Worm (Caenorhabditis elegans) whole organism, L3 larva: Measurements from ENCODE around the gene icln-1.

ENCODE experiments used
- ceh-16 ChIP-seq: sonication (generic microtip); optimal IDR thresholded peaks from 2 replicates; lab custom pipeline; 2017; ENCODE audit warnings: missing biosample characterization, missing genetic modification characterization
- ceh-82 ChIP-seq: fragments of 150-350 bp; optimal IDR thresholded peaks from 2 replicates; lab custom pipeline; 2014; ENCODE audit warnings: missing biosample characterization, missing genetic modification characterization
- fkh-10 ChIP-seq: sonication (generic microtip); optimal IDR thresholded peaks from 2 replicates; lab custom pipeline; 2017; ENCODE audit warnings: missing biosample characterization, missing genetic modification reagents, missing genetic modification characterization
- nfya-1 ChIP-seq: sonication (generic microtip); optimal IDR thresholded peaks from 2 replicates; lab custom pipeline; 2017; ENCODE audit warnings: missing genetic modification characterization, mild to moderate bottlenecking, missing compliant biosample characterization, antibody characterized with exemption, moderate library complexity; ENCODE audit not compliant: insufficient read depth
- snpc-4 ChIP-seq: fragments of 150-350 bp; optimal IDR thresholded peaks from 2 replicates; lab custom pipeline; 2014; ENCODE audit warnings: missing biosample characterization, missing genetic modification characterization
- unc-39 ChIP-seq: sonication (generic microtip); optimal IDR thresholded peaks from 4 replicates; lab custom pipeline; 2017; ENCODE audit warnings: missing biosample characterization, missing genetic modification characterization
- ztf-11 ChIP-seq: fragments of 150-350 bp; optimal IDR thresholded peaks from 2 replicates; lab custom pipeline; 2014; ENCODE audit warnings: missing biosample characterization, missing genetic modification characterization

- no peak for TF ChIP-seq unc-39 (tag; lab: Kevin White, UChicago)
- TF ChIP-seq ceh-16 (tag; lab: Kevin White, UChicago), result no peak
- no peak for TF ChIP-seq fkh-10 (GFP tag; lab: Kevin White, UChicago)
- TF ChIP-seq snpc-4, result no peak
- no peak for TF ChIP-seq nfya-1 (tag; lab: Kevin White, UChicago)
- no peak for TF ChIP-seq ztf-11 (tag; lab: Kevin White, UChicago)
- TF ChIP-seq ceh-82 (tag; lab: Kevin White, UChicago), result no peak
These were observed 22.2 kb upstream of the icln-1 start for ce11 chrIV:9117700-9118099.
